Fruit fly (Drosophila melanogaster): Measurements from ENCODE around the gene Vha100-4.

Gene Vha100-4

DNA sequence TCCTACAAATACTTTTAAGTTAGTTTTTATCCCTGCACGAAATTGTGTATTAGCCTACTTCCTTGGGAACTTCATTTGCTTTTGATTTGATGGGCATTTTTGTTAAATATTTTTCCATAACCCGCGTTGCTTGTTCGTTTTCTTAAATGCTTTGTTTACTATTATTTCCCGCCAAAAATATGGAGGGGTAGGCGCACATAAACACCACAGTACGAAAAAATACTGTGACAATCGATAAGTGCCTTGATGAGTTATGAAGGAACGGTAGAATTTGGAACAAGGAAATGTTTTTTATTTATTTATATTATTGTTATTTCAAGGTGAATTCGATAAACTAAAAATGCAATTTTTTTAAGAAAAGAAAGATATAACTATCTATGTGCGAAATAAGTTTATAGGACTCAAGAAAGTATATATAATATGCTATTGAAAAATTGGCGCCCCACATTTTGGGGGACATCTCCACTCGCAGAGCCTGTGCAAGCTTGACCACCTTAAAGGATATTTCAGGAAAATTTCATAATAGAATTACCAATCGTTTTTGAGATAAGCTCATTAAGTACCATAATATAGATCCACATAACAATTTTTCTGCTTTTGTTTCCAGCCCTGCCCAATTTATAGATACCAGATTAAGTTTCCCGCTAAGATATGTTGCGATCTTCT, 23.5 kb downstream of the Vha100-4 start, which contains the start of the genes WRNexo and Nup43 (continued):
- peak; percentile 12 for TF ChIP-seq zen (tag; optimal IDR thresholded peaks at IDR 0.05)
- TF ChIP-seq lbe (GFP tag; optimal IDR thresholded peaks at IDR 0.05) = no peak
- TF ChIP-seq CrebB (tag; optimal IDR thresholded peaks at IDR 0.05) = no peak
- 0 out of 3 replicates have a peak, but pooled peaks have one; percentile 23 for TF ChIP-seq CG7357 (GFP tag; IDR thresholded peaks at IDR 0.05)
- TF ChIP-seq CG8290 (GFP tag; optimal IDR thresholded peaks at IDR 0.05) = no peak
- TF ChIP-seq CG8290 (tag; optimal IDR thresholded peaks at IDR 0.05) = no peak
- 0 out of 2 replicates have a peak, but pooled peaks have one; percentile 10 for TF ChIP-seq CG13287 (GFP tag; IDR thresholded peaks at IDR 0.05; ENCODE audit: partially characterized antibody)
- peak; percentile 29 for TF ChIP-seq CG8924 (tag; optimal IDR thresholded peaks at IDR 0.05)
- TF ChIP-seq NK7.1 (GFP tag; optimal IDR thresholded peaks at IDR 0.05) = no peak
- no peak for TF ChIP-seq CG5180 (GFP tag; optimal IDR thresholded peaks at IDR 0.05)
- TF ChIP-seq CHES-1-like (GFP tag; optimal IDR thresholded peaks at IDR 0.05) = peak; percentile 41
- no peak for TF ChIP-seq CG7271 (tag; optimal IDR thresholded peaks at IDR 0.05)
- no peak for TF ChIP-seq CG3838 (GFP tag; optimal IDR thresholded peaks at IDR 0.05)
- TF ChIP-seq wdn (GFP tag; IDR thresholded peaks at IDR 0.05) = no peak
- no peak for TF ChIP-seq Deaf1 (tag; optimal IDR thresholded peaks at IDR 0.05)
- TF ChIP-seq CG4707 (GFP tag; optimal IDR thresholded peaks at IDR 0.05) = no peak
- peak; percentile 19 to 27 for TF ChIP-seq chif (GFP tag; optimal IDR thresholded peaks at IDR 0.05)
- peak; percentile 49 for TF ChIP-seq ind (GFP tag; optimal IDR thresholded peaks at IDR 0.05)
- peak; percentile 70 for TF ChIP-seq slbo (GFP tag; IDR thresholded peaks at IDR 0.05)
- TF ChIP-seq fd64A (GFP tag; optimal IDR thresholded peaks at IDR 0.05) = no peak
- TF ChIP-seq CG10462 (GFP tag; optimal IDR thresholded peaks at IDR 0.05) = peak; percentile 19
- no peak for TF ChIP-seq CG12299 (tag; optimal IDR thresholded peaks at IDR 0.05)
- TF ChIP-seq HLH54F (GFP tag; optimal IDR thresholded peaks at IDR 0.05) = peak; percentile 21
- no peak for TF ChIP-seq CG1529 (GFP tag; optimal IDR thresholded peaks at IDR 0.05)
- TF ChIP-seq CG1233 (GFP tag; optimal IDR thresholded peaks at IDR 0.05) = no peak
- TF ChIP-seq CG8765 (GFP tag; IDR thresholded peaks at IDR 0.05) = no peak
- TF ChIP-seq Ada2b (GFP tag; IDR thresholded peaks at IDR 0.05) = peak; percentile 46; the same call in 1 of the 2 replicates
- peak; percentile 57 for TF ChIP-seq CG3847 (GFP tag; IDR thresholded peaks at IDR 0.05)
- no peak for TF ChIP-seq CG4328 (GFP tag; optimal IDR thresholded peaks at IDR 0.05)
- TF ChIP-seq CG12236 (GFP tag; optimal IDR thresholded peaks at IDR 0.05) = no peak
- peak; percentile 3 for TF ChIP-seq Camta (GFP tag; optimal IDR thresholded peaks at IDR 0.05)
- TF ChIP-seq Hmr (GFP tag; optimal IDR thresholded peaks at IDR 0.05) = peak; percentile 35
- TF ChIP-seq CG14014 (GFP tag; IDR thresholded peaks at IDR 0.05) = peak; percentile 43; the same call in 1 of the 2 replicates
- TF ChIP-seq Eip74EF (GFP tag; optimal IDR thresholded peaks at IDR 0.05) = no peak
- TF ChIP-seq CG2129 (GFP tag; IDR thresholded peaks at IDR 0.05; ENCODE audit: partially characterized antibody) = no peak
- TF ChIP-seq zf30C (GFP tag; optimal IDR thresholded peaks at IDR 0.05) = no peak
- TF ChIP-seq sr (GFP tag; IDR thresholded peaks at IDR 0.05) = no peak
- TF ChIP-seq kni (GFP tag; optimal IDR thresholded peaks at IDR 0.05) = no peak
- TF ChIP-seq CG8359 (GFP tag; optimal IDR thresholded peaks at IDR 0.05; ENCODE audit: borderline replicate concordance) = no peak
- TF ChIP-seq CG12104 (GFP tag; optimal IDR thresholded peaks at IDR 0.05) = no peak
- no peak for TF ChIP-seq Sry-β (GFP tag; optimal IDR thresholded peaks at IDR 0.05)
- no peak for TF ChIP-seq sna (GFP tag; IDR thresholded peaks at IDR 0.05; ENCODE audit: partially characterized antibody)
- no peak for TF ChIP-seq Dll (GFP tag; IDR thresholded peaks at IDR 0.05; ENCODE audit: partially characterized antibody)
- no peak for TF ChIP-seq HLH3B (GFP tag; IDR thresholded peaks at IDR 0.05)
- TF ChIP-seq Bteb2 (GFP tag; optimal IDR thresholded peaks at IDR 0.05) = no peak
- no peak for TF ChIP-seq CG7745 (tag; optimal IDR thresholded peaks at IDR 0.05)
- no peak for TF ChIP-seq Tbp (GFP tag; optimal IDR thresholded peaks at IDR 0.05)
- TF ChIP-seq corto (GFP tag; optimal IDR thresholded peaks at IDR 0.05) = no peak
- TF ChIP-seq tio (GFP tag; optimal IDR thresholded peaks at IDR 0.05) = peak; percentile 46
- no peak for TF ChIP-seq CG10565 (GFP tag; optimal IDR thresholded peaks at IDR 0.05)

Data from whole organism, embryonic.